Fruit fly (Drosophila melanogaster) whole organism, embryonic: ENCODE data around the gene CG43993.
A peak's percentile ranks its signal among the peaks of the same experiment; 100 is the strongest.

Source experiments
- Ada2b ChIP-seq: fragments of 200-800 bp; sonication (Bioruptor generic); IDR thresholded peaks from 2 replicates; pipeline ENCODE4 v1.3.6; 2022; ENCODE audit warnings: missing biosample characterization, missing genetic modification characterization
- Aef1 ChIP-seq: fragments of 200-800 bp; sonication (Bioruptor generic); IDR thresholded peaks from 3 replicates; pipeline ENCODE4 v1.3.6; 2022; ENCODE audit warnings: missing biosample characterization, missing genetic modification characterization
- BEAF-32 ChIP-seq: fragments of 200-800 bp; sonication (Bioruptor generic); optimal IDR thresholded peaks from 3 replicates; lab custom pipeline; 2017; ENCODE audit warnings: missing biosample characterization, missing genetic modification characterization, mild to moderate bottlenecking, moderate library complexity, missing genetic modification reagents
- CG10543 ChIP-seq: fragments of 200-800 bp; sonication (Bioruptor generic); optimal IDR thresholded peaks from 3 replicates; lab custom pipeline; 2017; ENCODE audit warnings: missing biosample characterization, mild to moderate bottlenecking, missing genetic modification characterization, moderate library complexity
- CG11247 ChIP-seq: fragments of 200-800 bp; sonication (Bioruptor generic); IDR thresholded peaks from 2 replicates; pipeline ENCODE4 v1.3.6; 2022; ENCODE audit warnings: missing biosample characterization, missing genetic modification characterization
- CG11504 ChIP-seq: fragments of 200-800 bp; sonication (Bioruptor generic); optimal IDR thresholded peaks from 3 replicates; lab custom pipeline; 2019; ENCODE audit warnings: missing biosample characterization, mild to moderate bottlenecking, missing genetic modification characterization, moderate library complexity
- CG12942 ChIP-seq: fragments of 200-800 bp; sonication (Bioruptor generic); optimal IDR thresholded peaks from 3 replicates; lab custom pipeline; 2016; ENCODE audit warnings: missing biosample characterization, missing genetic modification characterization
- CG14965 ChIP-seq: fragments of 200-800 bp; sonication (Bioruptor generic); optimal IDR thresholded peaks from 2 replicates; lab custom pipeline; 2016; ENCODE audit warnings: missing biosample characterization, missing genetic modification characterization, borderline replicate concordance
- CG1602 ChIP-seq: fragments of 200-800 bp; sonication (Bioruptor generic); optimal IDR thresholded peaks from 3 replicates; lab custom pipeline; 2016; ENCODE audit warnings: missing biosample characterization, missing genetic modification characterization
- CG17186 ChIP-seq: fragments of 200-800 bp; sonication (Bioruptor generic); optimal IDR thresholded peaks from 3 replicates; lab custom pipeline; 2017; ENCODE audit warnings: missing biosample characterization, missing genetic modification reagents, missing genetic modification characterization
- CG17802 ChIP-seq: fragments of 200-800 bp; sonication (Bioruptor generic); optimal IDR thresholded peaks from 2 replicates; lab custom pipeline; 2018; ENCODE audit warnings: missing biosample characterization, mild to moderate bottlenecking, missing genetic modification characterization, moderate library complexity
- CG18011 ChIP-seq: fragments of 200-800 bp; sonication (Bioruptor generic); optimal IDR thresholded peaks from 2 replicates; lab custom pipeline; 2017; ENCODE audit warnings: missing biosample characterization, missing genetic modification characterization, mild to moderate bottlenecking, moderate library complexity, missing genotype
- CG3838 ChIP-seq: fragments of 200-800 bp; sonication (Bioruptor generic); optimal IDR thresholded peaks from 3 replicates; lab custom pipeline; 2016; ENCODE audit warnings: missing biosample characterization, missing genetic modification characterization
- CG4617 ChIP-seq: fragments of 200-800 bp; sonication (Bioruptor generic); optimal IDR thresholded peaks from 3 replicates; lab custom pipeline; 2016; ENCODE audit warnings: missing biosample characterization, missing genetic modification characterization, borderline replicate concordance
- CG6654 ChIP-seq: fragments of 200-800 bp; sonication (Bioruptor generic); optimal IDR thresholded peaks from 2 replicates; lab custom pipeline; 2017; ENCODE audit warnings: missing biosample characterization, mild to moderate bottlenecking, missing genetic modification characterization
- CG7357 ChIP-seq: fragments of 200-800 bp; sonication (Bioruptor generic); IDR thresholded peaks from 3 replicates; pipeline ENCODE4 v1.3.6; 2022; ENCODE audit warnings: missing biosample characterization, missing genetic modification characterization
- CG7556 ChIP-seq: fragments of 200-800 bp; sonication (Bioruptor generic); optimal IDR thresholded peaks from 2 replicates; lab custom pipeline; 2017; ENCODE audit warnings: missing biosample characterization, mild to moderate bottlenecking, missing genetic modification characterization
- CG7987 ChIP-seq: fragments of 200-800 bp; sonication (Bioruptor generic); optimal IDR thresholded peaks from 2 replicates; lab custom pipeline; 2018; ENCODE audit warnings: missing biosample characterization, mild to moderate bottlenecking, missing genetic modification characterization, moderate library complexity
- CG8089 ChIP-seq: fragments of 200-800 bp; sonication (Bioruptor generic); optimal IDR thresholded peaks from 3 replicates; lab custom pipeline; 2016; ENCODE audit warnings: missing biosample characterization, missing genetic modification characterization
- CHES-1-like ChIP-seq: fragments of 200-800 bp; sonication (Bioruptor generic); optimal IDR thresholded peaks from 2 replicates; lab custom pipeline; 2016; ENCODE audit warnings: missing biosample characterization, missing genetic modification characterization
- CoRest ChIP-seq: fragments of 200-800 bp; sonication (Bioruptor generic); optimal IDR thresholded peaks from 3 replicates; lab custom pipeline; 2018; ENCODE audit warnings: missing biosample characterization, mild to moderate bottlenecking, missing genetic modification characterization, moderate library complexity
- Dad ChIP-seq: fragments of 200-800 bp; sonication (Bioruptor generic); optimal IDR thresholded peaks from 3 replicates; lab custom pipeline; 2016; ENCODE audit warnings: missing biosample characterization, missing genetic modification characterization
- ERR ChIP-seq: fragments of 200-800 bp; sonication (Bioruptor generic); optimal IDR thresholded peaks from 2 replicates; lab custom pipeline; 2016; ENCODE audit warnings: missing biosample characterization, missing genetic modification characterization
- Eip74EF ChIP-seq, 2 experiments: fragments of 200-800 bp in 1 of 2; fragments of >200 bp in 1 of 2; sonication (Bioruptor generic) in 1 of 2; optimal IDR thresholded peaks; 2 replicates each; lab custom pipeline; 2017 to 2019; ENCODE audit warnings: missing biosample characterization in 2 of 2, missing genetic modification characterization in 2 of 2, mild to moderate bottlenecking in 1 of 2, moderate library complexity in 1 of 2
- Fer2 ChIP-seq: fragments of 200-800 bp; sonication (Bioruptor generic); optimal IDR thresholded peaks from 2 replicates; lab custom pipeline; 2018; ENCODE audit warnings: missing biosample characterization, mild to moderate bottlenecking, missing genetic modification characterization, moderate library complexity
- GATAe ChIP-seq: fragments of 200-800 bp; sonication (Bioruptor generic); conservative IDR thresholded peaks from 2 replicates; pipeline ENCODE4 v1.3.6; 2022; ENCODE audit warnings: missing biosample characterization, missing genetic modification characterization
- HLHmδ ChIP-seq: fragments of 200-800 bp; sonication (Bioruptor generic); optimal IDR thresholded peaks from 2 replicates; lab custom pipeline; 2018; ENCODE audit warnings: missing biosample characterization, mild to moderate bottlenecking, missing genetic modification characterization, moderate library complexity
- Pdp1 ChIP-seq, 2 experiments: fragments of 200-800 bp; sonication (Bioruptor generic); optimal IDR thresholded peaks; 3 replicates each; lab custom pipeline; 2016; ENCODE audit warnings: missing biosample characterization in 2 of 2, missing genetic modification characterization in 2 of 2, mild to moderate bottlenecking in 1 of 2, moderate library complexity in 1 of 2
- Sox102F ChIP-seq: fragments of 200-800 bp; sonication (Bioruptor generic); optimal IDR thresholded peaks from 2 replicates; lab custom pipeline; 2018; ENCODE audit warnings: missing biosample characterization, mild to moderate bottlenecking, missing genetic modification characterization, moderate library complexity
- btn ChIP-seq: fragments of 200-800 bp; sonication (Bioruptor generic); optimal IDR thresholded peaks from 2 replicates; lab custom pipeline; 2016; ENCODE audit warnings: missing biosample characterization, missing genetic modification characterization
- da ChIP-seq: fragments of 200-800 bp; sonication (Bioruptor generic); optimal IDR thresholded peaks from 2 replicates; lab custom pipeline; 2016; ENCODE audit warnings: missing biosample characterization, missing genetic modification characterization
- dm ChIP-seq: fragments of 200-800 bp; sonication (Bioruptor generic); optimal IDR thresholded peaks from 3 replicates; lab custom pipeline; 2016; ENCODE audit warnings: missing biosample characterization, missing genetic modification characterization
- esg ChIP-seq: fragments of 200-800 bp; sonication (Bioruptor generic); conservative IDR thresholded peaks from 2 replicates; pipeline ENCODE4 v1.3.6; 2022; ENCODE audit warnings: missing biosample characterization, missing genetic modification characterization
- eve ChIP-seq, 2 experiments: fragments of >200 bp; optimal IDR thresholded peaks; 2 replicates each; lab custom pipeline; 2017; ENCODE audit warnings: missing biosample characterization in 2 of 2, missing genetic modification characterization in 2 of 2
- exex ChIP-seq: fragments of 200-800 bp; sonication (Bioruptor generic); optimal IDR thresholded peaks from 4 replicates; lab custom pipeline; 2018; ENCODE audit warnings: missing biosample characterization, mild to moderate bottlenecking, missing genetic modification characterization, moderate library complexity
- fd102C ChIP-seq: fragments of 200-800 bp; sonication (Bioruptor generic); optimal IDR thresholded peaks from 2 replicates; lab custom pipeline; 2018; ENCODE audit warnings: missing biosample characterization, mild to moderate bottlenecking, missing genetic modification characterization, moderate library complexity
- gsb ChIP-seq: fragments of 200-800 bp; sonication (Bioruptor generic); IDR thresholded peaks from 2 replicates; pipeline ENCODE4 v1.3.6; 2022; ENCODE audit warnings: missing biosample characterization, missing genetic modification characterization
- odd ChIP-seq: fragments of 200-800 bp; sonication (Bioruptor generic); optimal IDR thresholded peaks from 2 replicates; lab custom pipeline; 2017; ENCODE audit warnings: missing biosample characterization, mild to moderate bottlenecking, missing genetic modification characterization
- pros ChIP-seq: fragments of 200-800 bp; sonication (Bioruptor generic); optimal IDR thresholded peaks from 3 replicates; lab custom pipeline; 2019; ENCODE audit warnings: missing biosample characterization, mild to moderate bottlenecking, missing genetic modification characterization, moderate library complexity
- pzg ChIP-seq: fragments of 200-800 bp; sonication (Bioruptor generic); optimal IDR thresholded peaks from 3 replicates; lab custom pipeline; 2018; ENCODE audit warnings: missing biosample characterization, mild to moderate bottlenecking, missing genetic modification characterization, moderate library complexity
- repo ChIP-seq: fragments of 200-800 bp; sonication (Bioruptor generic); optimal IDR thresholded peaks from 2 replicates; lab custom pipeline; 2016; ENCODE audit warnings: missing biosample characterization, missing genetic modification characterization
- rib ChIP-seq: fragments of 200-800 bp; sonication (Bioruptor generic); IDR thresholded peaks from 2 replicates; pipeline ENCODE4 v1.3.6; 2022; ENCODE audit warnings: missing biosample characterization, missing genetic modification characterization
- seq ChIP-seq: fragments of 200-800 bp; sonication (Bioruptor generic); IDR thresholded peaks from 2 replicates; pipeline ENCODE4 v1.3.6; 2022; ENCODE audit warnings: missing biosample characterization, missing genetic modification characterization
- sob ChIP-seq: fragments of 200-800 bp; sonication (Bioruptor generic); IDR thresholded peaks from 2 replicates; pipeline ENCODE4 v1.3.6; 2022; ENCODE audit warnings: missing biosample characterization, missing genetic modification characterization
- tna ChIP-seq: fragments of 200-800 bp; sonication (Bioruptor generic); IDR thresholded peaks from 2 replicates; pipeline ENCODE4 v1.3.6; 2022; ENCODE audit warnings: missing biosample characterization, missing genetic modification characterization; ENCODE audit not compliant: partially characterized antibody
- tup ChIP-seq: fragments of 200-800 bp; sonication (Bioruptor generic); optimal IDR thresholded peaks from 2 replicates; lab custom pipeline; 2016; ENCODE audit warnings: missing biosample characterization, mild to moderate bottlenecking, missing genetic modification characterization, moderate library complexity
- yki ChIP-seq: fragments of >200 bp; optimal IDR thresholded peaks from 3 replicates; lab custom pipeline; 2018
- zen2 ChIP-seq: fragments of 200-800 bp; sonication (Bioruptor generic); IDR thresholded peaks from 3 replicates; pipeline ENCODE4 v1.3.6; 2022; ENCODE audit warnings: missing biosample characterization, missing genetic modification characterization; ENCODE audit not compliant: partially characterized antibody
- zfh1 ChIP-seq: fragments of 200-800 bp; sonication (Bioruptor generic); IDR thresholded peaks from 3 replicates; pipeline ENCODE4 v1.3.6; 2022; ENCODE audit warnings: missing biosample characterization, missing genetic modification characterization

Gene CG43993

dm6 chr3L:12037449-12038163, 5.2 kb downstream of the CG43993 start (continued):
- no peak for TF ChIP-seq Eip74EF (GFP tag; optimal IDR thresholded peaks at IDR 0.05; lab: Kevin White, UChicago)
- TF ChIP-seq exex (tag; lab: Kevin White, UChicago), result no peak
- peak in 1 of 2 experiments; percentile 37 for TF ChIP-seq Pdp1 (GFP tag; optimal IDR thresholded peaks at IDR 0.05; lab: Kevin White, UChicago)
- no peak for TF ChIP-seq CG18011 (GFP tag; lab: Kevin White, UChicago)
- no peak for TF ChIP-seq CG17186 (GFP tag; lab: Kevin White, UChicago)
- peak; percentile 36 for TF ChIP-seq Sox102F (GFP tag; lab: Kevin White, UChicago)
- TF ChIP-seq CG6654, result peak; percentile 19
- no peak for TF ChIP-seq pros (GFP tag; lab: Kevin White, UChicago)
- TF ChIP-seq zfh1, result peak; percentile 79
- TF ChIP-seq fd102C, result no peak
- no peak for TF ChIP-seq yki (lab: Kevin White, UChicago)
- no peak for TF ChIP-seq CG3838
- TF ChIP-seq esg (GFP tag; lab: Robert Waterston, UW), result no peak; the same call in 1 of the 2 replicates
- no peak for TF ChIP-seq CG17802 (tag; lab: Kevin White, UChicago)
- TF ChIP-seq CG7556 (GFP tag; lab: Kevin White, UChicago), result no peak
- no peak for TF ChIP-seq CHES-1-like (GFP tag; lab: Kevin White, UChicago)
- TF ChIP-seq CG7987 (GFP tag; lab: Kevin White, UChicago), result no peak
- TF ChIP-seq sob (GFP tag; lab: Robert Waterston, UW), result peak; percentile 73
- TF ChIP-seq eve (GFP tag; optimal IDR thresholded peaks at IDR 0.05; lab: Kevin White, UChicago), result peak in 1 of 2 experiments; percentile 55
- TF ChIP-seq btn, result peak; percentile 48
- no peak for TF ChIP-seq BEAF-32 (GFP tag; lab: Kevin White, UChicago)
- TF ChIP-seq odd, result no peak
- TF ChIP-seq Dad (GFP tag; lab: Kevin White, UChicago), result no peak
- TF ChIP-seq GATAe (GFP tag; lab: Robert Waterston, UW), result no peak
- TF ChIP-seq CG12942 (GFP tag; lab: Kevin White, UChicago), result peak; percentile 1
- TF ChIP-seq seq (GFP tag; lab: Robert Waterston, UW), result no peak
- TF ChIP-seq rib, result no peak
- TF ChIP-seq tup (GFP tag; lab: Kevin White, UChicago), result no peak
- no peak for TF ChIP-seq zen2 (GFP tag; lab: Robert Waterston, UW)
- TF ChIP-seq dm, result no peak
- TF ChIP-seq CG10543, result no peak
- no peak for TF ChIP-seq tna (GFP tag; lab: Robert Waterston, UW)
- TF ChIP-seq Fer2 (tag; lab: Kevin White, UChicago), result no peak
- TF ChIP-seq CG11247 (GFP tag; lab: Robert Waterston, UW), result no peak
- TF ChIP-seq CG11504 (tag; lab: Kevin White, UChicago), result peak; percentile 58
- TF ChIP-seq CG8089 (GFP tag; lab: Kevin White, UChicago), result no peak
- peak; percentile 27 for TF ChIP-seq CoRest (tag; lab: Kevin White, UChicago)
- TF ChIP-seq CG7357 (GFP tag; lab: Robert Waterston, UW), result peak; percentile 62; the same call in 2 of the 3 replicates
- no peak for TF ChIP-seq HLHmδ
- no peak for TF ChIP-seq CG1602 (GFP tag; lab: Kevin White, UChicago)
- TF ChIP-seq ERR (GFP tag; lab: Kevin White, UChicago), result no peak
- peak; percentile 62 for TF ChIP-seq repo (GFP tag; lab: Kevin White, UChicago)
- no peak for TF ChIP-seq gsb (GFP tag; lab: Robert Waterston, UW)
- no peak for TF ChIP-seq da
- TF ChIP-seq CG14965 (GFP tag; lab: Kevin White, UChicago), result no peak
- TF ChIP-seq CG4617 (GFP tag; lab: Kevin White, UChicago), result no peak
- TF ChIP-seq Ada2b (GFP tag; lab: Robert Waterston, UW), result peak; percentile 62
- no peak for TF ChIP-seq pzg (GFP tag; lab: Kevin White, UChicago)
- TF ChIP-seq Aef1 (GFP tag; lab: Robert Waterston, UW), result 0 out of 3 replicates have a peak, but pooled peaks have one; percentile 30
